Fruit fly (Drosophila melanogaster): ENCODE measurements around the gene Argk2.

Gene Argk2

DNA sequence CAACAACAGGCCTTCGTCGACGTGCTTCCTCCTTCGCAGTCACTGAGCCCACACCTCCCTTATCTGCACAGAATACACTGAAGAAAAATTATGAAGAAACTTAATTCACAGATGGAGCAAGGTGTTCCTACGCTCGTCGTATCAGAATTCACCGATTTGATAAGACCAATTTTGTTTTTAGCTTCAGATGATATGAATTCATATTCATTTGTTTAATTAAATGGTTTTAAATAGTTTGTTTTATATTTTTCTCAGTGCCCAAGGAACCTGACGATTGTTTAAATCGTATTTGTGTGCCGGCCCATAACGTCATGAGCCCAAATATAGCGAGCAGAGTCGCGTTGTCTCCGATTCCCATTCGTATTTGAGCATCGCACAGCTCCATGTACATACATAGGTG lies 23.6 kb upstream of the Argk2 start (continued):
- no peak for TF ChIP-seq luna (GFP tag; optimal IDR thresholded peaks at IDR 0.05)
- peak; percentile 74 for TF ChIP-seq CG33557 (GFP tag; optimal IDR thresholded peaks at IDR 0.05)
- TF ChIP-seq Hand (GFP tag; optimal IDR thresholded peaks at IDR 0.05): no peak
- TF ChIP-seq CG4730 (GFP tag; IDR thresholded peaks at IDR 0.05): peak; percentile 7; the same call in 1 of the 2 replicates
- TF ChIP-seq E2f1 (GFP tag; IDR thresholded peaks at IDR 0.05): peak; percentile 57
- no peak for TF ChIP-seq CG13123 (GFP tag; optimal IDR thresholded peaks at IDR 0.05)
- peak; percentile 26 for TF ChIP-seq Sox100B (GFP tag; optimal IDR thresholded peaks at IDR 0.05)
- TF ChIP-seq NK7.1 (GFP tag; optimal IDR thresholded peaks at IDR 0.05): peak; percentile 41
- 0 out of 3 replicates have a peak, but pooled peaks have one; percentile 21 for TF ChIP-seq so (GFP tag; IDR thresholded peaks at IDR 0.05)
- peak; percentile 31 for TF ChIP-seq Neu2 (GFP tag; optimal IDR thresholded peaks at IDR 0.05; ENCODE audit: borderline replicate concordance)
- peak; percentile 38 for TF ChIP-seq mam (GFP tag; optimal IDR thresholded peaks at IDR 0.05)
- TF ChIP-seq MESR4 (GFP tag; optimal IDR thresholded peaks at IDR 0.05): peak; percentile 7
- no peak for TF ChIP-seq CG7987 (GFP tag; optimal IDR thresholded peaks at IDR 0.05)
- TF ChIP-seq CG1603 (tag; optimal IDR thresholded peaks at IDR 0.05): peak; percentile 74
- peak; percentile 19 for TF ChIP-seq sima (GFP tag; optimal IDR thresholded peaks at IDR 0.05)
- TF ChIP-seq zen2 (GFP tag; IDR thresholded peaks at IDR 0.05; ENCODE audit: partially characterized antibody): no peak
- TF ChIP-seq CG8924 (tag; optimal IDR thresholded peaks at IDR 0.05): peak; percentile 85
- no peak for TF ChIP-seq exex (tag; optimal IDR thresholded peaks at IDR 0.05)
- TF ChIP-seq bigmax (GFP tag; optimal IDR thresholded peaks at IDR 0.05): no peak
- peak; percentile 46 for TF ChIP-seq CG2875 (GFP tag; optimal IDR thresholded peaks at IDR 0.05)
- TF ChIP-seq vvl (GFP tag; IDR thresholded peaks at IDR 0.05): peak; percentile 82
- TF ChIP-seq CoRest (tag; optimal IDR thresholded peaks at IDR 0.05): peak; percentile 57
- peak; percentile 35 for TF ChIP-seq CG12659 (GFP tag; optimal IDR thresholded peaks at IDR 0.05)
- TF ChIP-seq CG11723 (GFP tag; optimal IDR thresholded peaks at IDR 0.05): peak; percentile 10
- TF ChIP-seq Meics (GFP tag; optimal IDR thresholded peaks at IDR 0.05): peak; percentile 42
- TF ChIP-seq Pdp1 (GFP tag; optimal IDR thresholded peaks at IDR 0.05): peak; percentile 57 to 74
- TF ChIP-seq CG8089 (GFP tag; optimal IDR thresholded peaks at IDR 0.05): peak; percentile 46
- TF ChIP-seq klu (GFP tag; IDR thresholded peaks at IDR 0.05): peak; percentile 33; the same call in 1 of the 2 replicates
- peak; percentile 64 for TF ChIP-seq CG4820 (GFP tag; optimal IDR thresholded peaks at IDR 0.05)
- no peak for TF ChIP-seq tna (GFP tag; IDR thresholded peaks at IDR 0.05; ENCODE audit: partially characterized antibody)
- no peak for TF ChIP-seq CG32767 (GFP tag; IDR thresholded peaks at IDR 0.05)
- peak; percentile 60 for TF ChIP-seq Usf (GFP tag; optimal IDR thresholded peaks at IDR 0.05)
- no peak for TF ChIP-seq Atf6 (GFP tag; IDR thresholded peaks at IDR 0.05)
- peak; percentile 50 for TF ChIP-seq sisA (GFP tag; IDR thresholded peaks at IDR 0.05)
- TF ChIP-seq CG32772 (GFP tag; IDR thresholded peaks at IDR 0.05): peak; percentile 56
- no peak for TF ChIP-seq CG12299 (tag; optimal IDR thresholded peaks at IDR 0.05)
- TF ChIP-seq slbo (GFP tag; IDR thresholded peaks at IDR 0.05): peak; percentile 56
- TF ChIP-seq croc (GFP tag; conservative IDR thresholded peaks at IDR 0.05): peak; percentile 69
- TF ChIP-seq CG17829 (tag; optimal IDR thresholded peaks at IDR 0.05): peak; percentile 86
- no peak for TF ChIP-seq usp (GFP tag; optimal IDR thresholded peaks at IDR 0.05)
- peak; percentile 70 for TF ChIP-seq D19A (tag; optimal IDR thresholded peaks at IDR 0.05)
- 0 out of 3 replicates have a peak, but pooled peaks have one; percentile 37 for TF ChIP-seq CG11456 (GFP tag; IDR thresholded peaks at IDR 0.05)
- peak; percentile 71 for TF ChIP-seq NC2β (GFP tag; optimal IDR thresholded peaks at IDR 0.05)
- no peak for TF ChIP-seq CG15073 (GFP tag; optimal IDR thresholded peaks at IDR 0.05)
- TF ChIP-seq Sin3A (optimal IDR thresholded peaks at IDR 0.05): no peak
- peak; percentile 66; the same call in 2 of the 3 replicates for TF ChIP-seq Optix (GFP tag; IDR thresholded peaks at IDR 0.05)
- peak; percentile 8 for TF ChIP-seq CG8281 (tag; optimal IDR thresholded peaks at IDR 0.05)
- TF ChIP-seq ara (GFP tag; IDR thresholded peaks at IDR 0.05): peak; percentile 87
- peak; percentile 59 for TF ChIP-seq dmrt99B (tag; optimal IDR thresholded peaks at IDR 0.05)
- peak; percentile 6 for TF ChIP-seq zfh2 (GFP tag; optimal IDR thresholded peaks at IDR 0.05)
- no peak for TF ChIP-seq eyg (GFP tag; optimal IDR thresholded peaks at IDR 0.05)
